Fruit fly (Drosophila melanogaster) whole organism, pupa: ENCODE results near the gene CG34408.
A peak's percentile ranks its signal among the peaks of the same experiment; 100 is the strongest.

Experiments used
- CG12605 ChIP-seq: fragments of 200-800 bp; sonication (Bioruptor generic); IDR thresholded peaks from 2 replicates; pipeline ENCODE4 v1.3.6; 2022; ENCODE audit warnings: missing biosample characterization, missing genetic modification characterization
- CG13204 ChIP-seq: fragments of 200-800 bp; sonication (Bioruptor generic); optimal IDR thresholded peaks from 2 replicates; lab custom pipeline; 2018; ENCODE audit warnings: missing biosample characterization, mild to moderate bottlenecking, missing genetic modification characterization, moderate library complexity
- CG17806 ChIP-seq: fragments of 200-800 bp; sonication (Bioruptor generic); optimal IDR thresholded peaks from 2 replicates; lab custom pipeline; 2018; ENCODE audit warnings: missing biosample characterization, mild to moderate bottlenecking, missing genetic modification characterization, moderate library complexity
- CG4496 ChIP-seq: fragments of 200-800 bp; sonication (Bioruptor generic); IDR thresholded peaks from 3 replicates; pipeline ENCODE4 v1.3.6; 2022; ENCODE audit warnings: missing biosample characterization, missing genetic modification characterization
- CG9948 ChIP-seq: fragments of 200-800 bp; sonication (Bioruptor generic); optimal IDR thresholded peaks from 2 replicates; lab custom pipeline; 2018; ENCODE audit warnings: missing biosample characterization, mild to moderate bottlenecking, missing genetic modification characterization, moderate library complexity
- D1 ChIP-seq: fragments of 200-800 bp; sonication (Bioruptor generic); optimal IDR thresholded peaks from 2 replicates; lab custom pipeline; 2018; ENCODE audit warnings: missing biosample characterization, mild to moderate bottlenecking, missing genetic modification characterization, moderate library complexity
- Ets98B ChIP-seq: fragments of 200-800 bp; sonication (Bioruptor generic); IDR thresholded peaks from 2 replicates; pipeline ENCODE4 v1.3.6; 2022; ENCODE audit warnings: missing biosample characterization, missing genetic modification characterization
- Snoo ChIP-seq: fragments of 200-800 bp; sonication (Bioruptor generic); optimal IDR thresholded peaks from 3 replicates; lab custom pipeline; 2017; ENCODE audit warnings: missing biosample characterization, mild to moderate bottlenecking, missing genetic modification characterization, inconsistent platforms
- fd96Ca ChIP-seq: fragments of 200-800 bp; sonication (Bioruptor generic); IDR thresholded peaks from 3 replicates; pipeline ENCODE4 v1.3.6; 2022; ENCODE audit warnings: missing biosample characterization, missing genetic modification characterization
- rn ChIP-seq: fragments of 200-800 bp; sonication (Bioruptor generic); IDR thresholded peaks from 2 replicates; pipeline ENCODE4 v1.3.6; 2022; ENCODE audit warnings: missing biosample characterization, missing genetic modification characterization

dm6 chrX:10210317-10210873 lies 9.5 kb upstream of the CG34408 start:
- TF ChIP-seq CG12605 (GFP tag; lab: Robert Waterston, UW) (peak; percentile 51), CG13204 (GFP tag; lab: Kevin White, UChicago) (no peak), Snoo (no peak), fd96Ca (GFP tag; lab: Robert Waterston, UW) (peak; percentile 78), D1 (tag; lab: Kevin White, UChicago) (no peak), CG17806 (peak; percentile 23), CG9948 (peak; percentile 24), Ets98B (GFP tag; lab: Robert Waterston, UW) (peak; percentile 63), CG4496 (GFP tag; lab: Robert Waterston, UW) (peak; percentile 56; the same call in 1 of the 3 replicates), rn (no peak)
